Fruit fly (Drosophila melanogaster): ENCODE results near the gene Usp7.

Gene Usp7

DNA sequence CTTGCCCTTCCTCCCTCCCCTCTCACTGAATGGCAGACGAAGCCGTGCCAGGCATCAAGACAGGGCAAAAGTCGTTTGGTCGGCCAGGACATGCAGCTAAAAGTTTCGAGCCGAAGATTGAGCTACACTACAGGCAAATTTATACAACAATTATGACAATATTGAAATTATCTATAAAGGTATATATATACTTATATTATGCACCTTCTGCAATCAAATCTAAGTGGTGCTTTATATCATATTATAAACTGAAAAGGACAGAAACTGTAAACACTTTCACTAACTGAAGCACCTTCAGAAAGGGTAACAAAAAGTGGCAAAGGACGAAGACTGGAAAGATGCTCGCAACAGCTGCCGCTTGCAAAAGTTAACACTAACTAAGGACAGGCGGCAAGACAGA, 47.4 kb upstream of the Usp7 start (continued):
- TF ChIP-seq Nf-YC (tag; optimal IDR thresholded peaks at IDR 0.05) (no peak), her (GFP tag; optimal IDR thresholded peaks at IDR 0.05) (no peak), CG3995 (GFP tag; optimal IDR thresholded peaks at IDR 0.05) (no peak), CG16815 (GFP tag; optimal IDR thresholded peaks at IDR 0.05) (no peak), pan (optimal IDR thresholded peaks at IDR 0.05) (no peak), pan (GFP tag; optimal IDR thresholded peaks at IDR 0.05 in 1 of 2, IDR thresholded peaks at IDR 0.05 in 1 of 2) (no peak), toy (GFP tag; IDR thresholded peaks at IDR 0.05) (no peak), Bteb2 (GFP tag; optimal IDR thresholded peaks at IDR 0.05) (no peak), nmo (GFP tag; optimal IDR thresholded peaks at IDR 0.05) (peak; percentile 1), hbn (GFP tag; IDR thresholded peaks at IDR 0.05; ENCODE audit: partially characterized antibody) (no peak), Abd-B (GFP tag; optimal IDR thresholded peaks at IDR 0.05) (peak; percentile 8), fd3F (GFP tag; optimal IDR thresholded peaks at IDR 0.05) (no peak), Deaf1 (tag; optimal IDR thresholded peaks at IDR 0.05) (no peak), CG31441 (GFP tag; IDR thresholded peaks at IDR 0.05) (peak; percentile 33; the same call in 1 of the 2 replicates), CrebB (tag; optimal IDR thresholded peaks at IDR 0.05) (no peak), ap (GFP tag; IDR thresholded peaks at IDR 0.05) (no peak), CG10267 (tag; optimal IDR thresholded peaks at IDR 0.05) (peak; percentile 14), CG4707 (GFP tag; optimal IDR thresholded peaks at IDR 0.05) (no peak), grau (tag; optimal IDR thresholded peaks at IDR 0.05) (peak; percentile 37), C15 (GFP tag; IDR thresholded peaks at IDR 0.05) (no peak), CG6654 (GFP tag; optimal IDR thresholded peaks at IDR 0.05) (no peak), Chrac-16 (GFP tag; optimal IDR thresholded peaks at IDR 0.05) (no peak), ems (GFP tag; optimal IDR thresholded peaks at IDR 0.05) (no peak), ranshi (GFP tag; IDR thresholded peaks at IDR 0.05) (no peak), bigmax (GFP tag; optimal IDR thresholded peaks at IDR 0.05) (no peak), CG17612 (GFP tag; IDR thresholded peaks at IDR 0.05) (no peak), luna (GFP tag; optimal IDR thresholded peaks at IDR 0.05) (no peak), CG34376 (GFP tag; optimal IDR thresholded peaks at IDR 0.05) (no peak), CG12942 (GFP tag; optimal IDR thresholded peaks at IDR 0.05) (no peak), CG16779 (GFP tag; IDR thresholded peaks at IDR 0.05) (no peak), Xrp1 (GFP tag; IDR thresholded peaks at IDR 0.05) (peak; percentile 43; the same call in 1 of the 2 replicates), CG17385 (GFP tag; optimal IDR thresholded peaks at IDR 0.05) (peak; percentile 20), CG6813 (GFP tag; optimal IDR thresholded peaks at IDR 0.05) (no peak), Ets97D (GFP tag; optimal IDR thresholded peaks at IDR 0.05) (no peak), CG14710 (tag; optimal IDR thresholded peaks at IDR 0.05) (peak; percentile 17), CG10147 (GFP tag; optimal IDR thresholded peaks at IDR 0.05) (no peak), phol (tag; optimal IDR thresholded peaks at IDR 0.05) (peak; percentile 26), MBD-R2 (GFP tag; IDR thresholded peaks at IDR 0.05) (no peak), hkb (optimal IDR thresholded peaks at IDR 0.05) (no peak), hkb (GFP tag; IDR thresholded peaks at IDR 0.05) (no peak), Drgx (GFP tag; IDR thresholded peaks at IDR 0.05) (no peak), ab (GFP tag; optimal IDR thresholded peaks at IDR 0.05) (no peak), CG9817 (tag; optimal IDR thresholded peaks at IDR 0.05) (no peak), crp (GFP tag; optimal IDR thresholded peaks at IDR 0.05) (no peak), NC2α (GFP tag; optimal IDR thresholded peaks at IDR 0.05) (no peak), CG11696 (GFP tag; IDR thresholded peaks at IDR 0.05) (no peak), CG5180 (GFP tag; optimal IDR thresholded peaks at IDR 0.05) (no peak), pb (GFP tag; optimal IDR thresholded peaks at IDR 0.05) (no peak), ato (GFP tag; IDR thresholded peaks at IDR 0.05; ENCODE audit: partially characterized antibody) (no peak), CG12391 (tag; optimal IDR thresholded peaks at IDR 0.05) (peak; percentile 18), ac (GFP tag; optimal IDR thresholded peaks at IDR 0.05) (no peak), CG12769 (tag; optimal IDR thresholded peaks at IDR 0.05) (no peak)
